Fruit fly (Drosophila melanogaster) whole organism, embryonic: Measurements from ENCODE around the gene scpr-A.

Experiments used
- Aef1 ChIP-seq: fragments of 200-800 bp; sonication (Bioruptor generic); IDR thresholded peaks from 3 replicates; pipeline ENCODE4 v1.3.6; 2022; ENCODE audit warnings: missing biosample characterization, missing genetic modification characterization
- Atf3 ChIP-seq: fragments of 200-800 bp; sonication (Bioruptor generic); optimal IDR thresholded peaks from 3 replicates; lab custom pipeline; 2016; ENCODE audit warnings: missing biosample characterization, missing genetic modification characterization
- B-H1 ChIP-seq: fragments of 200-800 bp; sonication (Bioruptor generic); IDR thresholded peaks from 3 replicates; pipeline ENCODE4 v1.3.6; 2022; ENCODE audit warnings: missing biosample characterization, missing genetic modification characterization
- BEAF-32 ChIP-seq: fragments of 200-800 bp; sonication (Bioruptor generic); optimal IDR thresholded peaks from 3 replicates; lab custom pipeline; 2017; ENCODE audit warnings: missing biosample characterization, missing genetic modification characterization, mild to moderate bottlenecking, moderate library complexity, missing genetic modification reagents
- Bdp1 ChIP-seq: fragments of 200-800 bp; sonication (Bioruptor generic); optimal IDR thresholded peaks from 3 replicates; lab custom pipeline; 2016; ENCODE audit warnings: missing biosample characterization, missing genetic modification characterization
- BtbVII ChIP-seq: fragments of 200-800 bp; sonication (Bioruptor generic); optimal IDR thresholded peaks from 3 replicates; lab custom pipeline; 2017; ENCODE audit warnings: missing biosample characterization, mild to moderate bottlenecking, missing genetic modification characterization
- CG1024 ChIP-seq: fragments of 200-800 bp; sonication (Bioruptor generic); IDR thresholded peaks from 2 replicates; pipeline ENCODE4 v1.3.6; 2022; ENCODE audit warnings: missing biosample characterization, missing genetic modification characterization
- CG11560 ChIP-seq: fragments of 200-800 bp; sonication (Bioruptor generic); IDR thresholded peaks from 3 replicates; pipeline ENCODE4 v1.3.6; 2022; ENCODE audit warnings: missing biosample characterization, missing genetic modification characterization
- CG12071 ChIP-seq: fragments of 200-800 bp; sonication (Bioruptor generic); optimal IDR thresholded peaks from 3 replicates; lab custom pipeline; 2018; ENCODE audit warnings: missing biosample characterization, mild to moderate bottlenecking, missing genetic modification characterization
- CG14710 ChIP-seq: fragments of 200-800 bp; sonication (Bioruptor generic); optimal IDR thresholded peaks from 3 replicates; lab custom pipeline; 2019; ENCODE audit warnings: missing biosample characterization, mild to moderate bottlenecking, missing genetic modification characterization, moderate library complexity
- CG17359 ChIP-seq: fragments of 200-800 bp; sonication (Bioruptor generic); optimal IDR thresholded peaks from 3 replicates; lab custom pipeline; 2018; ENCODE audit warnings: missing biosample characterization, mild to moderate bottlenecking, missing genetic modification characterization, moderate library complexity
- CG17361 ChIP-seq: fragments of 200-800 bp; sonication (Bioruptor generic); IDR thresholded peaks from 3 replicates; pipeline ENCODE4 v1.3.6; 2022; ENCODE audit warnings: missing biosample characterization, missing genetic modification characterization
- CG17385 ChIP-seq: fragments of 200-800 bp; sonication (Bioruptor generic); optimal IDR thresholded peaks from 3 replicates; lab custom pipeline; 2018; ENCODE audit warnings: missing biosample characterization, mild to moderate bottlenecking, missing genetic modification characterization
- CG17568 ChIP-seq: fragments of 200-800 bp; sonication (Bioruptor generic); optimal IDR thresholded peaks from 2 replicates; lab custom pipeline; 2018; ENCODE audit warnings: missing biosample characterization, mild to moderate bottlenecking, missing genetic modification characterization, moderate library complexity
- CG18011 ChIP-seq: fragments of 200-800 bp; sonication (Bioruptor generic); optimal IDR thresholded peaks from 2 replicates; lab custom pipeline; 2017; ENCODE audit warnings: missing biosample characterization, missing genetic modification characterization, mild to moderate bottlenecking, moderate library complexity, missing genotype
- CG1832 ChIP-seq: fragments of 200-800 bp; sonication (Bioruptor generic); optimal IDR thresholded peaks from 2 replicates; lab custom pipeline; 2017; ENCODE audit warnings: missing biosample characterization, mild to moderate bottlenecking, missing genetic modification characterization, inconsistent platforms
- CG2199 ChIP-seq: fragments of 200-800 bp; sonication (Bioruptor generic); IDR thresholded peaks from 3 replicates; pipeline ENCODE4 v1.3.6; 2022; ENCODE audit warnings: missing biosample characterization, missing genetic modification characterization
- CG2889 ChIP-seq: fragments of 200-800 bp; sonication (Bioruptor generic); IDR thresholded peaks from 3 replicates; pipeline ENCODE4 v1.3.6; 2022; ENCODE audit warnings: missing biosample characterization, missing genetic modification characterization
- CG30403 ChIP-seq: fragments of 200-800 bp; sonication (Bioruptor generic); optimal IDR thresholded peaks from 3 replicates; lab custom pipeline; 2016; ENCODE audit warnings: missing biosample characterization, missing genetic modification characterization
- CG31365 ChIP-seq: fragments of 200-800 bp; sonication (Bioruptor generic); optimal IDR thresholded peaks from 2 replicates; lab custom pipeline; 2018; ENCODE audit warnings: missing biosample characterization, mild to moderate bottlenecking, missing genetic modification characterization
- CG33213 ChIP-seq: fragments of 200-800 bp; sonication (Bioruptor generic); optimal IDR thresholded peaks from 3 replicates; lab custom pipeline; 2016; ENCODE audit warnings: missing biosample characterization, missing genetic modification characterization
- CG43689 ChIP-seq: fragments of 200-800 bp; sonication (Bioruptor generic); IDR thresholded peaks from 2 replicates; pipeline ENCODE4 v1.3.6; 2022; ENCODE audit warnings: missing biosample characterization, missing genetic modification characterization
- CG7928 ChIP-seq: fragments of 200-800 bp; sonication (Bioruptor generic); optimal IDR thresholded peaks from 2 replicates; lab custom pipeline; 2017; ENCODE audit warnings: missing biosample characterization, mild to moderate bottlenecking, missing genetic modification characterization
- CG9817 ChIP-seq: fragments of 200-800 bp; sonication (Bioruptor generic); optimal IDR thresholded peaks from 2 replicates; lab custom pipeline; 2018; ENCODE audit warnings: missing biosample characterization, mild to moderate bottlenecking, missing genetic modification characterization, moderate library complexity
- Deaf1 ChIP-seq: fragments of 200-800 bp; optimal IDR thresholded peaks from 3 replicates; lab custom pipeline; 2019; ENCODE audit warnings: missing biosample characterization, mild to moderate bottlenecking, missing genetic modification characterization, moderate library complexity
- Gug ChIP-seq: fragments of 200-800 bp; sonication (Bioruptor generic); IDR thresholded peaks from 4 replicates; pipeline ENCODE4 v1.3.6; 2022; ENCODE audit warnings: missing biosample characterization, missing genetic modification characterization
- HHEX ChIP-seq: fragments of 200-800 bp; sonication (Bioruptor generic); optimal IDR thresholded peaks from 3 replicates; lab custom pipeline; 2017; ENCODE audit warnings: missing biosample characterization, mild to moderate bottlenecking, missing genetic modification characterization, missing genetic modification reagents
- Kr ChIP-seq: fragments of 200-800 bp; sonication (Bioruptor generic); optimal IDR thresholded peaks from 2 replicates; lab custom pipeline; 2017; ENCODE audit warnings: missing biosample characterization, mild to moderate bottlenecking, missing genetic modification characterization
- Lim3 ChIP-seq: fragments of 200-800 bp; sonication (Bioruptor generic); IDR thresholded peaks from 2 replicates; pipeline ENCODE4 v1.3.6; 2022; ENCODE audit warnings: missing biosample characterization, missing genetic modification characterization
- Med ChIP-seq: fragments of 200-800 bp; sonication (Bioruptor generic); peaks from one replicate; lab custom pipeline; 2016; ENCODE audit warnings: missing biosample characterization, missing genetic modification characterization, mild to moderate bottlenecking, inconsistent platforms, moderate library complexity
- Nf-YC ChIP-seq: fragments of 200-800 bp; optimal IDR thresholded peaks from 3 replicates; lab custom pipeline; 2019; ENCODE audit warnings: missing biosample characterization, mild to moderate bottlenecking, missing genetic modification characterization, moderate library complexity
- Opbp ChIP-seq: fragments of 200-800 bp; sonication (Bioruptor generic); IDR thresholded peaks from 3 replicates; pipeline ENCODE4 v1.3.6; 2022; ENCODE audit warnings: missing biosample characterization, missing genetic modification characterization; ENCODE audit not compliant: partially characterized antibody
- Rfx ChIP-seq: fragments of 200-800 bp; sonication (Bioruptor generic); IDR thresholded peaks from 2 replicates; pipeline ENCODE4 v1.3.6; 2022; ENCODE audit warnings: missing biosample characterization, missing genetic modification characterization
- bcd ChIP-seq: fragments of 200-800 bp; sonication (Bioruptor generic); optimal IDR thresholded peaks from 2 replicates; lab custom pipeline; 2017; ENCODE audit warnings: missing biosample characterization, mild to moderate bottlenecking, missing genetic modification characterization
- bowl ChIP-seq: fragments of 200-800 bp; sonication (Bioruptor generic); IDR thresholded peaks from 2 replicates; pipeline ENCODE4 v1.3.6; 2022; ENCODE audit warnings: missing biosample characterization, missing genetic modification characterization
- cato ChIP-seq: fragments of 200-800 bp; sonication (Bioruptor generic); optimal IDR thresholded peaks from 2 replicates; lab custom pipeline; 2016; ENCODE audit warnings: missing biosample characterization, missing genetic modification characterization, borderline replicate concordance
- ci ChIP-seq: fragments of 200-800 bp; sonication (Bioruptor generic); IDR thresholded peaks from 3 replicates; pipeline ENCODE4 v1.3.6; 2022; ENCODE audit warnings: missing biosample characterization, missing genetic modification characterization
- croc ChIP-seq: fragments of 200-800 bp; sonication (Bioruptor generic); conservative IDR thresholded peaks from 3 replicates; pipeline ENCODE4 v1.3.6; 2022; ENCODE audit warnings: missing biosample characterization, missing genetic modification characterization
- da ChIP-seq: fragments of 200-800 bp; sonication (Bioruptor generic); optimal IDR thresholded peaks from 2 replicates; lab custom pipeline; 2016; ENCODE audit warnings: missing biosample characterization, missing genetic modification characterization
- fd64A ChIP-seq: fragments of 200-800 bp; sonication (Bioruptor generic); optimal IDR thresholded peaks from 3 replicates; lab custom pipeline; 2018; ENCODE audit warnings: missing biosample characterization, mild to moderate bottlenecking, missing genetic modification characterization
- gro ChIP-seq: fragments of 200-800 bp; sonication (Bioruptor generic); optimal IDR thresholded peaks from 2 replicates; lab custom pipeline; 2016; ENCODE audit warnings: missing biosample characterization, missing genetic modification characterization
- gt ChIP-seq: fragments of 200-800 bp; sonication (Bioruptor generic); IDR thresholded peaks from 2 replicates; pipeline ENCODE4 v1.3.6; 2022; ENCODE audit warnings: missing biosample characterization, missing genetic modification characterization
- hkb ChIP-seq, 2 experiments: fragments of 200-800 bp in 1 of 2; fragments of >200 bp in 1 of 2; sonication (Bioruptor generic) in 1 of 2; IDR thresholded peaks in 1 of 2; optimal IDR thresholded peaks in 1 of 2; 2 replicates each; pipeline versions ENCODE4 v1.3.6 to Lab custom; 2017 to 2022; ENCODE audit warnings: missing biosample characterization in 1 of 2, missing genetic modification characterization in 1 of 2
- jumu ChIP-seq: fragments of 200-800 bp; sonication (Bioruptor generic); optimal IDR thresholded peaks from 3 replicates; lab custom pipeline; 2016; ENCODE audit warnings: missing biosample characterization, missing genetic modification characterization
- kay ChIP-seq: fragments of 200-800 bp; sonication (Bioruptor generic); optimal IDR thresholded peaks from 2 replicates; lab custom pipeline; 2016; ENCODE audit warnings: missing biosample characterization, missing genetic modification characterization
- maf-S ChIP-seq: fragments of 200-800 bp; sonication (Bioruptor generic); optimal IDR thresholded peaks from 2 replicates; lab custom pipeline; 2016; ENCODE audit warnings: missing biosample characterization, missing genetic modification characterization
- pum ChIP-seq: fragments of 200-800 bp; sonication (Bioruptor generic); optimal IDR thresholded peaks from 2 replicates; lab custom pipeline; 2016; ENCODE audit warnings: missing biosample characterization, missing genetic modification characterization
- slbo ChIP-seq: fragments of 200-800 bp; sonication (Bioruptor generic); IDR thresholded peaks from 2 replicates; pipeline ENCODE4 v1.3.6; 2022; ENCODE audit warnings: missing biosample characterization, missing genetic modification characterization
- zfh1 ChIP-seq: fragments of 200-800 bp; sonication (Bioruptor generic); IDR thresholded peaks from 3 replicates; pipeline ENCODE4 v1.3.6; 2022; ENCODE audit warnings: missing biosample characterization, missing genetic modification characterization

scpr-A gene

DNA sequence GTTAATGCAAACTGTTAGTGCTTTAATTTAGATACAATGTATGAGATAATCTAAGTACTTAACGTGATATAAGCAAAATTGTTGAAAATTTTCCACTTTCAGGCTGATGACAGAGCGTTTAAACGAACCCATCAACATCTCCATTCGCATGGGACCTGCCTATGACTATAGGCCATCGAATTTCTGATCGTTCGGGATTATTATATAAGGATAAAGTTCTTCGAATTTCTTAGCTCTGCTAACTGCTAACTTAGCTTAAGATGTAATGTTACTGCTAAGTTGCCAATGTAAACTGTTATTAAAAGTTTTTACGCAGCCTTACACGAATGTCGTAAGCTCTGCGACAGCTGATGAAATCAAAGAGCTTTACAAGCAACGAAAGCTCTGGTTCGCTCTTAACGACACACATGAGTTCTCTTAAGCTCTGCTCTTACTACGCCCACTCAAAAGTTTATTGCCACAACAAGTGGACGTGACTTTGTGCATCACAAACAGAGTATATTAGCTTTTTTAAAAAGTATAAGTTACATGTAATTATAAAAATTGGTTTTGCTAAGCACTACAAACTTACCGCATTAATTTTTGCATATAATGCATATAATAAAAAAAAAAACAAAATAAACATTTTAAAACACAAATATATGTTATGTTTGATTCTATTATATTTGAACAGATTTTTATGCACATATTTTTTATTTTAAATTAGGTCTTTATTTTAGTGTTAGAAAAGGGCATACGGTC is 44.2 kb upstream of the scpr-A start (continued):
- no peak for TF ChIP-seq CG1832 (GFP tag; lab: Kevin White, UChicago)
- peak; percentile 98 for TF ChIP-seq CG14710
- TF ChIP-seq zfh1, result peak; percentile 97
- peak; percentile 96 for TF ChIP-seq CG2889 (GFP tag; lab: Robert Waterston, UW)
- TF ChIP-seq Kr (GFP tag; lab: Kevin White, UChicago), result no peak
- no peak for TF ChIP-seq Opbp
- peak; percentile 98 for TF ChIP-seq CG9817 (tag; lab: Kevin White, UChicago)
- TF ChIP-seq CG7928 (GFP tag; lab: Kevin White, UChicago), result peak; percentile 80
- TF ChIP-seq Bdp1, result peak; percentile 80
- TF ChIP-seq Gug (GFP tag; lab: Robert Waterston, UW), result peak; percentile 97
- TF ChIP-seq cato (GFP tag; lab: Kevin White, UChicago), result peak; percentile 87
- TF ChIP-seq BEAF-32 (GFP tag; lab: Kevin White, UChicago), result peak; percentile 14
- peak; percentile 91 for TF ChIP-seq bowl (GFP tag; lab: Robert Waterston, UW)
- peak; percentile 83 for TF ChIP-seq Atf3 (GFP tag; lab: Kevin White, UChicago)
- peak; percentile 95 for TF ChIP-seq CG43689 (GFP tag; lab: Robert Waterston, UW)
- peak; percentile 99 for TF ChIP-seq CG17359
- peak; percentile 82 for TF ChIP-seq da (GFP tag; lab: Kevin White, UChicago)
- TF ChIP-seq CG2199, result peak; percentile 96
- peak; percentile 90 for TF ChIP-seq CG18011
- TF ChIP-seq CG17361, result peak; percentile 100
- TF ChIP-seq kay (GFP tag; lab: Kevin White, UChicago), result peak; percentile 87
- peak; percentile 91 for TF ChIP-seq CG12071 (GFP tag; lab: Kevin White, UChicago)
- peak; percentile 99 for TF ChIP-seq CG30403 (GFP tag; lab: Kevin White, UChicago)
- peak; percentile 99 for TF ChIP-seq croc (GFP tag; lab: Robert Waterston, UW)
- peak; percentile 98 for TF ChIP-seq Med (GFP tag; lab: Kevin White, UChicago)
- peak; percentile 91 for TF ChIP-seq CG17568 (GFP tag; lab: Kevin White, UChicago)
- peak; percentile 98 for TF ChIP-seq Aef1 (GFP tag; lab: Robert Waterston, UW)
- TF ChIP-seq CG31365, result peak; percentile 66
- TF ChIP-seq B-H1 (GFP tag; lab: Robert Waterston, UW), result peak; percentile 98
- TF ChIP-seq fd64A (GFP tag; lab: Kevin White, UChicago), result peak; percentile 85
- TF ChIP-seq pum (GFP tag; lab: Kevin White, UChicago), result peak; percentile 82
- peak; percentile 98 for TF ChIP-seq Rfx
- TF ChIP-seq Deaf1 (tag; lab: Kevin White, UChicago), result peak; percentile 76
- TF ChIP-seq hkb (optimal IDR thresholded peaks at IDR 0.05; lab: Kevin White, UChicago), result no peak
- TF ChIP-seq hkb (GFP tag; IDR thresholded peaks at IDR 0.05; lab: Robert Waterston, UW), result peak; percentile 98
- peak; percentile 88 for TF ChIP-seq CG1024 (GFP tag; lab: Robert Waterston, UW)
- TF ChIP-seq CG11560 (tag; lab: Robert Waterston, UW), result peak; percentile 93
- peak; percentile 96 for TF ChIP-seq CG17385 (GFP tag; lab: Kevin White, UChicago)
- TF ChIP-seq CG33213, result no peak
- TF ChIP-seq HHEX (GFP tag; lab: Kevin White, UChicago), result peak; percentile 98
- TF ChIP-seq Lim3, result peak; percentile 96
- peak; percentile 98 for TF ChIP-seq BtbVII (GFP tag; lab: Kevin White, UChicago)
- peak; percentile 96 for TF ChIP-seq gt
- peak; percentile 41 for TF ChIP-seq gro
- TF ChIP-seq maf-S (GFP tag; lab: Kevin White, UChicago), result peak; percentile 81
- peak; percentile 85 for TF ChIP-seq jumu (GFP tag; lab: Kevin White, UChicago)
- TF ChIP-seq ci (GFP tag; lab: Robert Waterston, UW), result peak; percentile 96
- TF ChIP-seq Nf-YC, result peak; percentile 88
- TF ChIP-seq slbo (GFP tag; lab: Robert Waterston, UW), result peak; percentile 99
- TF ChIP-seq bcd (GFP tag; lab: Kevin White, UChicago), result peak; percentile 100
